Worm (Caenorhabditis elegans) whole organism, L2 larva: ENCODE results near the gene srt-55.

Experiments
- aly-2 ChIP-seq: fragments of 150-350 bp; optimal IDR thresholded peaks from 2 replicates; lab custom pipeline; 2014; ENCODE audit warnings: missing biosample characterization, missing genetic modification characterization
- blmp-1 ChIP-seq: sonication (generic microtip); optimal IDR thresholded peaks from 2 replicates; lab custom pipeline; 2017; ENCODE audit warnings: missing genetic modification characterization, mild to moderate bottlenecking, missing compliant biosample characterization, antibody characterized with exemption, moderate library complexity; ENCODE audit not compliant: insufficient read depth
- ceh-82 ChIP-seq: fragments of 150-350 bp; optimal IDR thresholded peaks from 2 replicates; lab custom pipeline; 2014; ENCODE audit warnings: missing biosample characterization, missing genetic modification characterization
- lin-11 ChIP-seq: fragments of 150-350 bp; sonication (generic microtip); optimal IDR thresholded peaks from 2 replicates; lab custom pipeline; 2014; ENCODE audit warnings: missing biosample characterization, missing genetic modification characterization, inconsistent platforms, mixed read lengths
- lin-13 ChIP-seq: fragments of 150-350 bp; optimal IDR thresholded peaks from 2 replicates; lab custom pipeline; 2014; ENCODE audit warnings: missing biosample characterization, missing genetic modification reagents, missing genetic modification characterization
- lin-39 ChIP-seq: fragments of 150-350 bp; optimal IDR thresholded peaks from 2 replicates; lab custom pipeline; 2014; ENCODE audit warnings: missing biosample characterization, missing genetic modification reagents, missing genetic modification characterization
- nhr-10 ChIP-seq: sonication (generic microtip); optimal IDR thresholded peaks from 2 replicates; lab custom pipeline; 2017; ENCODE audit warnings: missing biosample characterization, missing genetic modification characterization
- nhr-11 ChIP-seq: fragments of 150-350 bp; optimal IDR thresholded peaks from 2 replicates; lab custom pipeline; 2014; ENCODE audit warnings: missing biosample characterization, missing genetic modification characterization
- nhr-237 ChIP-seq: fragments of 150-350 bp; optimal IDR thresholded peaks from 2 replicates; lab custom pipeline; 2014; ENCODE audit warnings: missing biosample characterization, missing genetic modification characterization
- skn-1 ChIP-seq: sonication (generic microtip); optimal IDR thresholded peaks from 2 replicates; lab custom pipeline; 2017; ENCODE audit warnings: missing biosample characterization, missing genetic modification characterization
- snpc-4 ChIP-seq: fragments of 150-350 bp; optimal IDR thresholded peaks from 2 replicates; lab custom pipeline; 2014; ENCODE audit warnings: missing biosample characterization, missing genetic modification characterization
- ztf-1 ChIP-seq: fragments of 200-800 bp; sonication (Bioruptor generic); conservative IDR thresholded peaks from 2 replicates; pipeline ENCODE4 v1.3.6; 2022; ENCODE audit warnings: missing genetic modification characterization, missing compliant biosample characterization

DNA sequence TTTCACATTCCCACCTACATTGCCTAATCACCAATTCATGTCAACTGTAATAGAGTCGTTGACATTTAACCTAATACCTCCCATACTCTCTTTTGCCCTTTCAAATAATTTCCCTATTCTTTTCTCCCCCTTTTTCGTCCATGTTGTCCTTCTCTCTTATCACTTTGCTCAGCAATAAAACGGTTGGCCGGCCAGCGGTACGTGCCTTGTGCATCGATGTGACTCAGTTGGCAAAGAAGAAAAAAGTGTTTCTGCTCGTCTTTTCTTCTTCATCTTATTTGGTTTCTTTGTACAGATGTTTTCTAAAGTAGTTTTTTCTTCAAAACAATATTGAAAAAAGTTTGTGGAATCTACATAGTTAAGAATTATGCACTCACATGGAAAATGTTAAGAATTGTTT, 28.2 kb upstream of the srt-55 start:
- TF ChIP-seq lin-39 (no peak), aly-2 (tag; lab: Kevin White, UChicago) (no peak), ztf-1 (GFP tag; lab: Robert Waterston, UW) (no peak), lin-13 (GFP tag; lab: Kevin White, UChicago) (no peak), nhr-11 (tag; lab: Kevin White, UChicago) (no peak), lin-11 (tag; lab: Kevin White, UChicago) (no peak), nhr-10 (no peak), ceh-82 (no peak), skn-1 (tag; lab: Kevin White, UChicago) (no peak), nhr-237 (tag; lab: Kevin White, UChicago) (no peak), snpc-4 (tag; lab: Kevin White, UChicago) (no peak), blmp-1 (tag; lab: Kevin White, UChicago) (no peak)
